Worm (Caenorhabditis elegans): ENCODE measurements around the gene sup-1.

DNA sequence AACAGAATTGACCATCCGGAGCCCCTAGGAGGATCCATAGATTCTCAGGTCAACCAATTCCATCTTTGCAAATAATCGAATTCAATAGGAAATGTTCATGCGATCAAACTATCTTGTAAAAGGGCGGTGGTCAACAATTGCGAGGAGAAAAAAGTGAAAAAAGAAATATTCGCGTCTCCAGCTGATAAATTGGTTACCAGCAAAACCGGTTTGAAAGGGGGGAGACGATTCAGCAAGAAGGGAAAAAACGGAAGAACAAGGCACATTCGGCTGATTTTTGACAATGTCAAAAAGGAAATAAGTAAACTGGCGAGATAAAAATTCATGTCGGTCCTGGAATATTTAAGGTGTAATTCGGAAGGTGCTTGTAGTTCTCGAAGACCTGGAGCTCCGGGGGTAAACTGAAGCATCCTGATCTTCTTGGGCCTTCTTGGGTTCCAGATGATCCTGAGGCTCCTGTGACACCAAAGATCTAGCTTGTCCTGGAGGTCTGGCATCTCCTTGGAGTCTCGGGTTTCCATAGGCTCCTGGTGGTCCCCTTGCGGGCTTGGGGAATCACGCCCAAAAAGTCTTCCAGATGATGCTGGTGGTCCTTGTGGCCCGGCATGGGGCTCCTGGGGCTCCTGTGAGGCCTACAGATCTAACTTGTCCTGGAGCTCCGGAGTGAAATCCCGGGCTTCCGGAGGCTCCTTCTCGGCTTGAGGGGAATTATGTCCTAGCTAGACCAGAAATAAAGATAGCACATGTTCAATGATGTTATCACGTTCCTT is 34.2 kb downstream of the sup-1 start:
- no peak for TF ChIP-seq D2030.7 (GFP tag; IDR thresholded peaks at IDR 0.05)
- TF ChIP-seq sea-2 (GFP tag; IDR thresholded peaks at IDR 0.05), result no peak
- TF ChIP-seq lin-54 (GFP tag; optimal IDR thresholded peaks at IDR 0.05), result no peak
- TF ChIP-seq ztf-25 (GFP tag; IDR thresholded peaks at IDR 0.05), result no peak
- TF ChIP-seq ekl-4 (GFP tag; IDR thresholded peaks at IDR 0.05), result no peak
- no peak for TF ChIP-seq rcor-1 (GFP tag; IDR thresholded peaks at IDR 0.05)

Data from whole organism, young adult.